Fruit fly (Drosophila melanogaster): Measurements from ENCODE around the gene GstD3.

The GstD3 gene

dm6 chr3R:12398054-12398453, 25.2 kb downstream of the GstD3 start:
- TF ChIP-seq ttk (optimal IDR thresholded peaks at IDR 0.05) (no peak), insv (optimal IDR thresholded peaks at IDR 0.05) (no peak), h (optimal IDR thresholded peaks at IDR 0.05) (no peak), Sin3A (optimal IDR thresholded peaks at IDR 0.05) (no peak), psq (optimal IDR thresholded peaks at IDR 0.05) (no peak), Myc (optimal IDR thresholded peaks at IDR 0.05) (no peak)

dm6 chr3R:12398620-12399247, 25.9 kb downstream of the GstD3 start, which contains the start of gene Cyp9f3:
TSS of gene Cyp9f3 (minus strand) at chr3R:12398929.
- TF ChIP-seq Myc (optimal IDR thresholded peaks at IDR 0.05) (no peak), h (optimal IDR thresholded peaks at IDR 0.05) (no peak), psq (optimal IDR thresholded peaks at IDR 0.05) (no peak), insv (optimal IDR thresholded peaks at IDR 0.05) (no peak), Sin3A (optimal IDR thresholded peaks at IDR 0.05) (no peak), ttk (optimal IDR thresholded peaks at IDR 0.05) (no peak)

DNA sequence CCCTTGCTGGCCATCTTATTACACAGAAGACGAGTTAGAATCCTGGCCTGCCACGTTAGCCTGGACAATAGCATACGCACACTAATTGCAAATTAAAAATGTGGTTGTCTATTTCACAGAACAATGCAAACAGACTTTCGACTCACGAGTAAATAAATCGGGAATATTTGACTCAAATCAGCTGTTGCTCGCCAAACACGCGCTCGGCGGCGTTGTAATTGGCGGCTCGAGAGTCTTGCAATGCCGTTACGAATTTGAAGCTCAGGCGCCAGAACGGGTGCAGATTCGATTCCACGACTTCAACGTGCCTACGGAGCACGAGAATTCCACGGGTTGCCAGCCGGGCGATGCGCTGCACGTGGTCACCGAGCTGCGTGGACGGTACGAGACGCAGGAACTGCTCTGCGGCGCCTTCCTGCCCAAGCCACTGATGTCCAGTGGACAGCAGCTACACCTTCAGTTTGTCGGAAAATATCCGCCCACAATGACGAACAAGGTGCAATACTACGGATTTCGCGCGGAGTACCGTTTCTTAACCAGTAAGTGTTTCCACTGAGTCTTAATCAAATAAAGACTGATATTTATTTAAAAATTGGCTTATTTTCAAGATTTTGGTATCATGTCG, 28.9 kb downstream of the GstD3 start, which contains the start of gene DNAlig3:
Gene DNAlig3 (minus strand): TSS at position 168 of the 625 bp plus-strand sequence.
- no peak for TF ChIP-seq Sin3A (optimal IDR thresholded peaks at IDR 0.05)
- peak; percentile 84 for TF ChIP-seq insv (optimal IDR thresholded peaks at IDR 0.05)

DNA sequence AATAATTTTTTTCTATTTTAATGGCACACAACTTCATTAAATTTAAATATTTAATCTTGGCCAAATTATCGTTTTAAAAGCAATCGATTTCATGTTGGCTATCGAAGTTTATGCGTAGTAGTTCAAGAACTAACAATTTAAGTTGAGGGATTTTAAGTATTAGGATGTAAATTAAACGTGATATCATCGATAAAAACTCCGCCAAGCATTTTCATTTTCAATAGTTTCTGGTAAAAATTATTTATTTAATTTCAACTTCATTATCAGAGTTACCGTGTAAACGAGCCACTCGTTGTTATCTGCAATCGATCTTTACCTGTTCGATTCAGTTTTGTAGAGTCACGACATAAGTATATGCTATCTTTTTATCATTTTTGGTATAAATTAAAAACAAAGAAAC, 30.1 kb downstream of the GstD3 start:
- TF ChIP-seq psq (optimal IDR thresholded peaks at IDR 0.05) (no peak), Myc (optimal IDR thresholded peaks at IDR 0.05) (no peak), insv (optimal IDR thresholded peaks at IDR 0.05) (no peak), ttk (optimal IDR thresholded peaks at IDR 0.05) (no peak), h (optimal IDR thresholded peaks at IDR 0.05) (no peak), Sin3A (optimal IDR thresholded peaks at IDR 0.05) (no peak)

DNA sequence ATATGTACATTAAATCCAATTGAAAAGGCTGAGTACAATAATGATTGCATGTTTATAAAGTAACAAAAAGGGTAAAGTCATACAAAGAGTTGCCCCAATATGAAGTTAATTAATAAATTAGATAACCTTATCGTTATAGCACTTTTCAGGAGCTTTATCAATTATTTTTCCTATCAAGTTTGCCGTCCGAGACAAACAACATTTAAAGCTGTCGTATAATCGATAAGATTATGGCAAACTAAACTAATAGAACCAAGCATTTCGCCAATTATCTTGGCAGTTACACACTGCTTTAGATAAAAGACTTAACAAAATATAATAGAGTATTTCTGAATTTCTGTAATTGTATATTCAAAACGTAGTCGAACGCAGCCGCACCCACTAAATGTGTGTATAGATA, 32.3 kb downstream of the GstD3 start:
- TF ChIP-seq insv (optimal IDR thresholded peaks at IDR 0.05) (no peak), ttk (optimal IDR thresholded peaks at IDR 0.05) (no peak), h (optimal IDR thresholded peaks at IDR 0.05) (no peak), Myc (optimal IDR thresholded peaks at IDR 0.05) (no peak), psq (optimal IDR thresholded peaks at IDR 0.05) (no peak), Sin3A (optimal IDR thresholded peaks at IDR 0.05) (no peak)

dm6 chr3R:12405928-12406234, 33.0 kb downstream of the GstD3 start, which contains the start of gene Cyp9f2:
TSS of gene Cyp9f2 (minus strand) at chr3R:12406028.
- TF ChIP-seq h (optimal IDR thresholded peaks at IDR 0.05), result no peak
- TF ChIP-seq insv (optimal IDR thresholded peaks at IDR 0.05), result no peak
- TF ChIP-seq Sin3A (optimal IDR thresholded peaks at IDR 0.05), result no peak
- TF ChIP-seq psq (optimal IDR thresholded peaks at IDR 0.05), result no peak
- TF ChIP-seq ttk (optimal IDR thresholded peaks at IDR 0.05), result no peak
- TF ChIP-seq Myc (optimal IDR thresholded peaks at IDR 0.05), result no peak

DNA sequence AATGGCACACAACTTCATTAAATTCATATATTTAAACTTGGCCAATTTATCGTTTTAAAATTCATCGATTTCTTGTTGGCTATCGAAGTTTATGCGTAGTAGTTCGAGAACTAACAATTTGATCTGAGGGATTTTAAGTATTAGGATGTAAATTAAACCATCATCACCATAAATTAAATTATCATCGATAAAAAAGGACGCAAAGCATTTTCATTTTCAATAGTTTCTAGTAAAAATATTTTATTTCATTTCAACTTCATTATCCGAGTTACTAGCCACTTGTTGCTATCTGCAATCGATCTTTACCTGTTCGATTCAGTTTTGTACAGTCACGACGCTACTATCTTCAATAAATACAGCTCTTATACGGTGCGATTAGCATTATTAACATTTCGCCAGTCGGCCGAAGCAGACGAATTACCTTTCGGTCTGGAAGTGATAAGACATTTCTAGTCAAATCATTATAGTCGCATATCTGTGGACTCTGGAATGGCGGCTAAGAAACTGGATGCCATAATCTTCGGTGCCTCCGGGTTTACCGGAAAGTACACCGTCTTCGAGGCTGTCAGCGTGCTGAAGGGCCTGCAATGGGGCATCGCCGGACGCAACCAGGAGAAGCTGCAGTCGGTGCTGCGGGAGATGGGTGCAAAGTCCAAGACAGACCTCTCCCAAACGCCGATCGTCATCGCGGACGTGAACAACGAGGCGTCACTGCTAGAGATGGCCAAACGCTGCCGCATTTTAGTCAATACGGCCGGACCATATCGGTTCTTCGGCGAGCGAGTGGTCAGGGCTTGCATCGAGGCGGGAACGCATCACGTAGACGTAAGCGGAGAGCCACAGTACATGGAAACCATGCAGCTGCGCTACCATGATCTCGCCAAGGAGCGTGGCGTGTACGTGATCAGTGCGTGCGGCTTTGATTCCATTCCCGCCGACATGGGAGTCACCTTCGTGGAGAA, 33.6 kb downstream of the GstD3 start, which contains the start of gene CG5167:
Gene CG5167 (plus strand): TSS at position 298 of the 962 bp plus-strand sequence.
- no peak for TF ChIP-seq Sin3A (optimal IDR thresholded peaks at IDR 0.05)
- TF ChIP-seq Myc (optimal IDR thresholded peaks at IDR 0.05), result no peak
- no peak for TF ChIP-seq insv (optimal IDR thresholded peaks at IDR 0.05)
- no peak for TF ChIP-seq h (optimal IDR thresholded peaks at IDR 0.05)
- TF ChIP-seq ttk (optimal IDR thresholded peaks at IDR 0.05), result no peak
- no peak for TF ChIP-seq psq (optimal IDR thresholded peaks at IDR 0.05)

dm6 chr3R:12408160-12408559, 35.3 kb downstream of the GstD3 start, which contains the start of gene CG5196:
TSS of gene CG5196 (plus strand) at chr3R:12408316.
- TF ChIP-seq Sin3A (optimal IDR thresholded peaks at IDR 0.05) (no peak), ttk (optimal IDR thresholded peaks at IDR 0.05) (no peak), h (optimal IDR thresholded peaks at IDR 0.05) (no peak), Myc (optimal IDR thresholded peaks at IDR 0.05) (no peak), insv (optimal IDR thresholded peaks at IDR 0.05) (no peak), psq (optimal IDR thresholded peaks at IDR 0.05) (no peak)

DNA sequence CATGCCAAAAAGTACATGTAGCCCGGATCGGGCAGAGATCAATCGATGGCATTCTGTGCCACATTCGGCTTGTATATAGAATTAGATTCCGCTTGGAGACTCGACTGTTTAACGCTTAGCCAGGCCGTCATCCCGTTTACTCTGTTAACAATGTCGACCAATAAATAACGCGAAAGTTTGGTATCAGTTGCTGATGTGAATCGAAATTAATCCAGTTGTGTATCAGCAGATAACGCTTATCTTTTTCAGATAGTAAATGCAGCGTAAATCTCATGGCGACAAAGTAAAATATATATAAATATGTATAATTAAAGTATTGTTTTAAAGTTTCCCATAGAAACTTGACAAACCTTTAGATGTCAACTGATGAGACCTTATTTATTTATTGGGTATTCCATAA, 38.6 kb downstream of the GstD3 start:
- TF ChIP-seq Myc (optimal IDR thresholded peaks at IDR 0.05), result no peak
- TF ChIP-seq psq (optimal IDR thresholded peaks at IDR 0.05), result no peak
- no peak for TF ChIP-seq ttk (optimal IDR thresholded peaks at IDR 0.05)
- TF ChIP-seq Sin3A (optimal IDR thresholded peaks at IDR 0.05), result no peak
- no peak for TF ChIP-seq insv (optimal IDR thresholded peaks at IDR 0.05)
- no peak for TF ChIP-seq h (optimal IDR thresholded peaks at IDR 0.05)

DNA sequence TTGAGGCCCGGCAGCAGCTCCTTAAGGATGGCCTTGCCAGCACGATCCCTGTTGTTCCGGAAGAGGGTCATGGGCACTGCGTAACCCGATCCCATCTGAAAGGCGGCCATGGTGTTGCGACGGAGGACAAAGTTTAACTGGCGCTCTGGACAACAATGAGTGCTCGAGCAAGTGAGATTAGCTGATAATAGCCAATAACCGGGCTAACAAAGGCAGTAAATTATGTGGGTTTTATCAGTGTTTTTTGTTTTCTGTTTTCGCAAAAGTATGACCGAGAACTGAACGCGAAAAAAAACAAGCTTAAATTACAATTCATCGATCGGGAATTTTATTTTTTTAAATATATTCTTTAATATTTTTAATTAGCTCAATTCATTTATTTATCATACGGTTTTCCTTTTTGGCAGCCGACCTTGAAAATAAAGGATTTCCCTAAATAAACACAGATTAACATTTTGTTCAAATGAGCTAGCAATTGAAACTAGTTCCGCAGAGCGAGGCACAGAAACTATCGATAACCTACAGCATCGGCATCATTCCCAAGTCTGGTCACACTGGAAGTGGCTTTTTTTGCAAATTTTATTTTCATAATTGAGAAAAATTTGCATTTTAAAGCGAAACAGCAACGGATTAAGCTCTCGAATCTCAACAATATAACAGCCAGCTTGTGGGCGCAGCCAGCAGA, 40.5 kb downstream of the GstD3 start, which contains the start of the genes Dip-C and pps:
Gene Dip-C (minus strand): TSS at position 486 of the 685 bp plus-strand sequence.
Gene pps (plus strand): TSS at position 555 of the 685 bp plus-strand sequence.
- TF ChIP-seq Sin3A (optimal IDR thresholded peaks at IDR 0.05) (no peak), Myc (optimal IDR thresholded peaks at IDR 0.05) (no peak), psq (optimal IDR thresholded peaks at IDR 0.05) (no peak), h (optimal IDR thresholded peaks at IDR 0.05) (no peak), insv (optimal IDR thresholded peaks at IDR 0.05) (no peak), ttk (optimal IDR thresholded peaks at IDR 0.05) (no peak)

DNA sequence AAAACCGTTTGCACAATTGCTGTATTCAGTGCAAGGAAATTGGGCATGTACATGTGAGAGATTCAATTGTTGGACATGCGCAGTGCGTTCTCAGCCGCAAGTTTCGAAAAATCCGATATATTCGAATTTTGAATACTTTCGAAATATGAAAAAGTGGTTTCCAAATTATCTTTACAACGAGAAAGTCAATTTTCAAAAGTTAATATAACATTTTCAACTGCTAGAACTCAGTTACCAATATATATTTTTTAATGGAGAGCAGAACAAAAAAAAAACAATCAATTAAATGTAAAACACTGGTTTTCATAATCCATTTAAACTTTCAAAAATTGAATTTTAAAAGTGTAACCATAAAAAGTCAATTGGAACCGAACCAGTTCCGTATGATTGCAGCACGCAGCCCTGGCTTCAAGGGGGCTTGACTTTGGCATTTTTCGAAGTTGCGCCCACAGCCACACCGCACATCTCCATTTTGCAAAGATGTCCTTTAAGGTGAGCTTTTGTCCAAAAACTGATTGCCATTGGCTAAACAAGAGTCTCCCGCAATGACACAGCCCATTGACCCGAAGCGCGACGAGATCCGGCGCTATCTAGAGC, 49.6 kb downstream of the GstD3 start, which contains the start of the genes Scgbeta and CG17202:
Gene Scgbeta (minus strand): TSS at position 51 of the 597 bp plus-strand sequence.
Gene CG17202 (plus strand): TSS at position 390 of the 597 bp plus-strand sequence.
- no peak for TF ChIP-seq psq (optimal IDR thresholded peaks at IDR 0.05)
- no peak for TF ChIP-seq insv (optimal IDR thresholded peaks at IDR 0.05)
- no peak for TF ChIP-seq Sin3A (optimal IDR thresholded peaks at IDR 0.05)
- no peak for TF ChIP-seq Myc (optimal IDR thresholded peaks at IDR 0.05)
- no peak for TF ChIP-seq ttk (optimal IDR thresholded peaks at IDR 0.05)
- no peak for TF ChIP-seq h (optimal IDR thresholded peaks at IDR 0.05)

Data from Kc167 (cell line).